Worm (Caenorhabditis elegans): ENCODE results near the gene gst-14.

The gst-14 gene

DNA sequence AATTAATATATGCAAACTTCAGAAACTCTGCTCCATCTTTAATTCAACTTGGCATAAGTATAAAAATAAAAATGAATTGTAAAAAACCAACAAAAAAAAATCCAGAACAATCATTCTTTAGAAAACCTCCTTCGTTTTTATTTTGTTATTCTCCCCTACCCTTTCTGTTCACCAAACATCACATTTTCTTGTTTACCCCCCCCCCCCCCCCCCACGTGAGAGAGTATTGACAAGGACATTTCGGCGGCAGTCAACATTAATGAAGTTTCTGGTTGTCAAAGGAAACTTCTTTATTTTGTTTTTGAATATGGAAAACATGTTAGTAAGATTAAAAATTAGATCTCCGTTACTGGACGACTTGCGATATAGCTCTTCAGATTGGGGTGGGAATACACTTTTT is 1.4 kb downstream of the gst-14 start:
- no peak for TF ChIP-seq unc-62 (GFP tag; optimal IDR thresholded peaks at IDR 0.05)

DNA sequence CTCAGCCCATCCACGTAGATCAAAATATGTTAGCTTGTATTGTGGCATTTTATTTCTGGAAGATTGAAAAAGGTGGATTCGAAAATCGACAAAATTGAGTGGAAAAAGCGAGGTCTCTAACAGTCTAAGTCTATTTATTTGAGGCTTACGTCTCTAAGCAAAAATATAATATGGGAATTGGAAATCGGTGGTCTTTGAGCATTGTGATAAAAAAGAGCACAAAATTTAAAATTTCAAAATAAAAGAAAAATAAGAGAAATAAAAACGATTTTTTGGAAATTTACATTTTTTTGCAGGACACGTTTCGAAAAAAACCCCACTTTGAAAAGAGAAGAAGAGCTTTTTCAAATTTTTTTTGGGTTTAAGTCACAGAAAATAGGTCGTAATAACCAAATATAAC is 2.8 kb downstream of the gst-14 start, which contains the start of gene gst-15:
TSS of gene gst-15 (minus strand) at position 101 of the 400 bp plus-strand sequence.
- TF ChIP-seq unc-62 (GFP tag; optimal IDR thresholded peaks at IDR 0.05), result no peak

DNA sequence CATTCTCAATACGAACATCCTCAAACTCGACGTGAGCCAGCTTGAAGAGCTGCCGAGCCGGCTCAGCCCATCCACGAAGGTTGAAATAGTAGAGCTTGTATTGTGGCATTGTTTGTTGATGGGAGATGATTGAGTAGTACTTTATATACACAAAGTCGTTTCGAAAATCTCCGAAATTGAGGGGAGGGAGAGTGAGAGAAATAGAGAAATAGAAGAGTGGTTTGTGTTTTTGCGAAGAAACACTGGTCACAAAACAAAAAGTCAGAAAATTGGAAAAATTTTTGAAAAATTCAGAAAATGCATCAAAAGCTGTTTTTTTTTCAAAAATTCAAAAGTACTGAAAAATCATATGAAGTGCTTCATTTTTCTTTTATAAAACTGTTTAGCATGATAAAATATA is 4.7 kb downstream of the gst-14 start, which contains the start of gene gst-24:
TSS of gene gst-24 (minus strand) at position 181 of the 400 bp plus-strand sequence.
- TF ChIP-seq unc-62 (GFP tag; optimal IDR thresholded peaks at IDR 0.05), result no peak

DNA sequence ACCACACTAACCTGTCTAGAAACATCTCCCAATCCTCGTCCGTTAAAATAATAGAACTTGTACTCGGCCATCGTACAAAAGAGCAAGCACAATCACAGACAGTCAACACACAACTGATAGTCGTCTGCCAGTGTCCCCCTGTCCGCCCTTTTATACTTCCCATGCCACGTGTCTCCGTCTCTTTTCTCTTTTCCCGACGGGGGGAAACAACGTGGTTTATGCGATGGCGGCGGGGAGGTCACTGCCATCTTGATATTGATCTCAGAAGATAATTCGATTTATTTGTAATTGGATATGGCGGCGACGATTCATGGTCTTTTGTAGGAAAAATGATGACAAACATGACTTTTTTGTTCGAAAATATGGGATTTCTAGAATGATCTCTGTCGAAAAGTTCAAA is 6.2 kb downstream of the gst-14 start, which contains the start of gene gst-20:
TSS of gene gst-20 (minus strand) at position 170 of the 400 bp plus-strand sequence.
- TF ChIP-seq unc-62 (GFP tag; optimal IDR thresholded peaks at IDR 0.05), result no peak

DNA sequence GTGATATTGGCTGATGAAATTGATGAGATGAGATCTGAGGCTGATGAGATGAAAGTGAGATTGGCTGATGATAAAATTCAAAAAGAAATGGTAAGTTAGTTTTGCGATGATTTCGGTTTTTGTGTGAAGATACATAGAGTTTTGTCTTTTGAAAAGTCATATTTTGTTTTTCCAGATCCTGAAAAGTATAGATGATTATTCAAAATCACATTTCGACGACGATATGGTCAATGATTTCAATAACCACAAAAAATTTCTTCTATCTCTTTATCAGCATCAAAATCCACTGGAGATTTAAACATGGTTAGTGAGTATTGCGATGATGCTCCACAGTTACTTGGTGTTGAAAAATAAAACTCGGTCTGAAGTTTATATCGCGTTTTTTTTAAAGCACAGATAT is 15.0 kb downstream of the gst-14 start, which contains the start of gene csp-1:
TSS of gene csp-1 (plus strand) at position 301 of the 400 bp plus-strand sequence.
- TF ChIP-seq unc-62 (GFP tag; optimal IDR thresholded peaks at IDR 0.05), result no peak

DNA sequence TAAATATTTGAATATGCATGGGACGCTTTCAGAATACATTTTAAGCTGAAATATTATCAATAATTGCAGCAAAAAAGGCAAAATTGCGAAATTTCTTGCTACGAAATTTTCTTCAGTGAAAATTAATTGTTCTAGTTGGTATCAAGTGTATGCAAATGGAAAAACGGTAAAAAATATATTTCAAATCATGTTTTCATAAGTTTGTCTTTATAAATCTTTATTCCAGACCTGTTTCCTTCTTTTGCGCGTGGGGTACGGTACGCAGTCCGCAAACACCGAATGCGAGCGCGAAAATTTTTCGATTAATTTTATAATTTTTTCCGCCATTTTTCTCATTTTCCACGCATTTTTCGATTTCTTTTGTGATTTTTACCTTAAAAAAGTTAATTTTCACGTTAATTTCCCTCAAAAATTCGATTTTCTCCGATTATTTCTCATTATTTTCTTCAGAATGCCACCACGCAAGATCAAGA is 19.4 kb downstream of the gst-14 start, which contains the start of the genes fbxc-23 and csc-1:
TSS of gene fbxc-23 (minus strand) at position 51 of the 473 bp plus-strand sequence.
TSS of gene csc-1 (plus strand) at position 451 of the 473 bp plus-strand sequence.
- TF ChIP-seq unc-62 (GFP tag; optimal IDR thresholded peaks at IDR 0.05), result no peak

DNA sequence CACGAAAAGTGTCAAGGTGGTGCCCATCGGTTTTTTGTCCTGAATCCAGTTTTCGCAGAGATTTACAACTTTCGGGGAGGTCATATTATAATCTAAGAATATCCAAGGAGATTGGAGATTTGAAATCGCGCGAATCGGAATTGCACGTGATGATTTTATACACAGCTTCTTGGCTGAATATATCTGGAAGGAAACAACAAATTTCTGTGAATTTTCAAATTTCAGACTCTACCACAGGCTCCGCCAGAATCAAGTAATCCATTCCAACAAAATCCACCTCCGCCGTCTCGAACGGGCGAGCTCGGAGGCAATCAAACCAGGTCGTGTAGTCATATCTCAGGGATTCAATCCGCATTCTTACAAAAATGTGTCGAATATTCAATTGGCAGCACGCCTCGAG is 20.6 kb downstream of the gst-14 start:
- TF ChIP-seq unc-62 (GFP tag; optimal IDR thresholded peaks at IDR 0.05), result no peak

DNA sequence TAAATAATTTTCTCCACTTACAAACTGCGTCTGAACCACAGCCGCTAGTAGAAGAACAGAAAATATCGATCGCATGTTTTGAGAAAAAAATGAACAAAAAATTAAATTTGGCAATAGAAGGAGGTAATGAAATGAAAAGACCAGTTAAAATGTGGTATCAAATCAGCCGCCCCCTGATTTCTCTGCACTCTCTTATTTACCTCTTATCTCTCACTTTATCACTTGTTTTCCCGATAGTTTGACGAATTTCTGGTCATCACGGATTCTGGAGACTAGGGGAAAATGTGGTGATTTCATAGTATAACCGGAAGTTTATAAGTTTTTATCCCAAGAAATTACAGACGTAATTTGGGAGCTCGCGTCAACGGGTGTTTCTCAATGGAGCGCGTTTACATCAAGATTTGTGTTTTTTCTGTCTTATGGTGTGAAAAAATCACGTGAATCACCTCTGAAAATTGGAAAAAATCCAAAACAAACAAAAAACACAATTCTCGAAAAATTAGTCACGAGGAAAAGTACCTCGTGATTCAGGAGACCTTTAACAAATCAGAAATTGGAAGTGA is 22.2 kb downstream of the gst-14 start, which contains the start of gene clec-146:
TSS of gene clec-146 (minus strand) at position 116 of the 563 bp plus-strand sequence.
- TF ChIP-seq unc-62 (GFP tag; optimal IDR thresholded peaks at IDR 0.05), result no peak

DNA sequence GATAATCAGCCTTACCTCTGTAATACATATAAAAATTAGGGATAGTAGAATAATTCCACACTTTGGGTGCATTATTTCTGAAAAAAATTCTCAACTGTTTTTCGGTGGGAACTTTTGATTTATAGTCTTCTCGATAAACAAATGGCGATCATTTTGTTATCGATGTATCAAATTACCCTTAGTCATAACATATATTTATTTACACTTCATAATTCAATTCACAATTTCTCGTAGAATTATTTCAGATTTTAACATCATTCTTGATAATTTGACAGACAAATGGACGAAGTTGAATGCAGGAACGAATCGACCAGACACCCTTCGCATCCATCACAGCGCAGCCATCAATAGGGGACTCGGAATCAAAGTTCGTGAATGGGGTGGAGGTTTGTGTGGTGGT is 25.4 kb downstream of the gst-14 start, which contains the start of gene clec-145:
TSS of gene clec-145 (minus strand) at position 101 of the 400 bp plus-strand sequence.
- no peak for TF ChIP-seq unc-62 (GFP tag; optimal IDR thresholded peaks at IDR 0.05)

DNA sequence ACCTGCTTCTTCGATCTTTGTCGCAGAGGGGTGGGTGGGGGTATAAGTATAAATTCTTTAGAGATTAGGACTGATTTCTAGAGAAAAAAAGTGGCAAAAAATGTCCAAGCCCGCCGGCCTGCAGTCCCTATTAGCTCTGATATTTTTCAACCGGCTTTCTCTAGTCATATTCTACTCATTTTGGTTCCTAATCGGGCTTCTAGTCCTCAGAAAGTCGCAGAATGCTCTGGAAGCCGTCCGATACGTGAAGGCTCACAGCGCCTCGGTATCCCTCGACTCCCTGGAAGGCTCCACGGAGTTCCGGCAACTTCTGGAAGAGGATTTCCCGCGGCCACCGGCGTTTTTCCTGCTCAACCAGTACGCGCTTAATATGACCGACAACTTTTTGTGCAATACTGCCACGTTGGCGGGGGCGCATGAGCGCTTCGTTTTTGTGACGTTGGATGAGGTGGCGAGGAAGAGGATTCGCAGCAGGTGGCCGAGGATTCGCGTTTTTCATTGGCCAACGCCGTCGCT is 30.2 kb downstream of the gst-14 start, which contains the start of gene Y48E1B.8:
TSS of gene Y48E1B.8 (plus strand) at position 51 of the 516 bp plus-strand sequence.
- TF ChIP-seq unc-62 (GFP tag; optimal IDR thresholded peaks at IDR 0.05), result no peak

DNA sequence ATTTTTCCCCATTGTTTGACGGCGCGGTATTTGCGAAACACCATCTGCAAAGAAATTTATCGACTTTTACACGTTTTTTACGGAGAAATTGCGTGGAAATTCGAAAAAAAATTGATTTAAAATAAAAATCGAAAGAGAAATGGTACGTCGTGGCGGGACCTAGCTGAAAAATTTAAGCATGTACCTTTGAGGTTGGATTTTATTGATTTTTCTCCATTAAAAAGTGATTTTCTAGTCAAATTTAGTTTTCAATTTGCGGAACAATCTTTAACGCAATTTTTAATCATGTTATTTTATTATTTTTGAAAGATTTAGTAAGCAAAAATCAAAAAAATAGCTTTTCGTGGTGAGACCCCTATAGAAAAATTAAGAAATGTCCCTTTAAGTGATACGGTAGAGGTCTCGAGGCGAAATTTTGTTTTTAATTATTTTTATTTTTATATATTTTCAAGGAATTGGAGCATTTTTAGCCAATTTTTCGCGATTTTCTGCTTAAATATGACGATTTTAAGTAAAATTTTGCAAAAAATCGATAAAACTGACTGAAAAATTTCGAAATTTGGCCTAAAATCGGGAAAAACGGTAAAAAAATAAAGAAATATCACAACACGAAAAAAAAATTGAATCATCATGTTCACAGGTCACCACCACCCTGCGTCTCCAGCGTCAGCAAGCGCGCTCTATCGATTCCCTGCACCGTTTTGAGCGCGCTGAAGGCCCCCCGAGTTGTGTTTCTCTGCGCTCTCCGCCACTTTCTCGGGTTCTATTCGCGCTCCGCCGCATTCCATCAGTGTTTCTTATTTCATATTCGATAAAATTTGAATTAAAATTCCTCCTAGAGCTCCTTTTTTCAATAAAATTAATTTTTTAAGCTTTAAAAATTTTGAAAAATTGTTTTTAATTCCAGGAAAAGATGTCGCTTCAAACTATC is 40.6 kb downstream of the gst-14 start, which contains the start of the genes mrpl-37 and lin-38:
TSS of gene mrpl-37 (minus strand) at position 51 of the 931 bp plus-strand sequence.
TSS of gene lin-38 (plus strand) at position 908 of the 931 bp plus-strand sequence.
- TF ChIP-seq unc-62 (GFP tag; optimal IDR thresholded peaks at IDR 0.05), result no peak

DNA sequence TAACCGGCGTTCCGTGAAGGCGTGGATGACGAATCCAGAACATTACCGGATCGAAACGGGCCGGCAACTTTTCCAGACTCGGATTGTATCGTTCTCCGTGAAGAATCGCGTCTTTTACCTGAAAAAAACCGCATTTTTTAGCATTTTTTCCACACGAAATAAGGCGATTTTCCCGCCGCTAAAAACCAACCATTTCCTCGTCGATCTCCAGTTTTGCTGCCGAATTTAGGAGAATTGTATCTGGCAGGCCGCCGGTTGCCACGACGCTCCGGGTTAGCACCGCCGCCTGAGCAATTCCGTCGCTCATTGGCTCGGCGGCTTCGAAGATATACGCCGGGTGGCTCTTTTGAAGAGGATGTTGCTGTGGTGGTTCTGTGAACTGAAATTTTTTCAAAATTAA is 41.5 kb downstream of the gst-14 start:
- TF ChIP-seq unc-62 (GFP tag; optimal IDR thresholded peaks at IDR 0.05), result no peak

DNA sequence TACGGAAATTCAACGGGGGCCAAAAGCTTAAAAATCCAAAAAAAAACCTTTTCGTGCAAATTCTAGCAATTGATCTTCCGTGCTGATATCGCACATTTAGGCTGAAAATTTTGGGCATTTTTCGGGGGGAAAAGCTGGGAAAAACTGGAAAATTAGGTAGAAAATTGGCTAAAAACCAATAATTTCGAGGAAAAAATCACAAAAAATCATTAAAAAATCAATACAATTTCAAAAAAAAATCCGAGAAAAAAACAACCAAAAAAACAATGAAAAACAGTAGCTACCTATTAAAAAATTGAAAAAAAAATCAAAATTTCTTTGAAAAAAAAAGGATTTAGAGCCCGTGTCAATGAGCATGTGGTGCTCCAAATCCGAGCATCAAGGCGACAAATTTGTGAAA is 48.0 kb downstream of the gst-14 start, which contains the start of gene Y48E1B.3:
TSS of gene Y48E1B.3 (minus strand) at position 101 of the 400 bp plus-strand sequence.
- TF ChIP-seq unc-62 (GFP tag; optimal IDR thresholded peaks at IDR 0.05), result no peak

Data from whole organism, dauer.